Worm (Caenorhabditis elegans): ENCODE data around the gene srz-71.

The srz-71 gene

DNA sequence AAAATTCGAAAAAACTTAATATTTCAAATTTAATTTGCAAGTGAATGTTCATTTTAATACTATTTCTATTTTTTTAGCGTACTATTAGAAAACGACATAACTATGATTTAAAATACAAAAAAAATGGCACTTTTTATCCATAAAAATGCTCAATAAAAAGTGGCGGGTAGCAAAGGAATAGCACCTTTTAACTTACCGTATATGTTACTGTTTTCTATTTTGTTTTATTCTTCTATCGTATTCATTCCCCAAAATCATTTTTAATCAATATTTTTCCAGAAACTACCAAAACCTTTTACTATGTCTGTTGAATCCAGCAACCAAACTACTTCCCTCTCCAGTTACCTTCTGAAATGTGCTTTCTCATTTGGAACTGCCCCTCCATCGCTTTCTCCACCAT is 18.0 kb downstream of the srz-71 start, which contains the start of gene C35D6.4:
Gene C35D6.4 (plus strand): TSS at position 301 of the 400 bp plus-strand sequence.
- no peak for TF ChIP-seq unc-62 (GFP tag; optimal IDR thresholded peaks at IDR 0.05)

DNA sequence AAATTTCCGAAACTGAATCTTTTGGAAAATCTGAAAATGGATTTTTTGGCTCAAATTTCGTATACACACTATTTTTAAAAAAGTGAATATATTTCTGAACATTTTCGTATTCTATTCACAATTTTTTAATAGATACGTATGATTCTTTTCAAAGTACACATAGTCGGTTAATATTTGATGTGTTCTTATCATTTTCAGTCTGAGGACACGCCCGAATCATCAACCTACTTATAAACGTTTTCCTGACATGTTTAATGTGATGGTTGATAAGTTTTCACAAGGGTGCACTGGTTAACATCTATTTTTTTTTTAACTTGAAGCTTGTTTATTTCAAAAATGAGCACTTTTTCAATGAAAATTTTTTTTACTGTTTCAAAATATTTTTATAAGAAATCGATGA is 31.9 kb downstream of the srz-71 start:
- TF ChIP-seq unc-62 (GFP tag; optimal IDR thresholded peaks at IDR 0.05) = no peak

DNA sequence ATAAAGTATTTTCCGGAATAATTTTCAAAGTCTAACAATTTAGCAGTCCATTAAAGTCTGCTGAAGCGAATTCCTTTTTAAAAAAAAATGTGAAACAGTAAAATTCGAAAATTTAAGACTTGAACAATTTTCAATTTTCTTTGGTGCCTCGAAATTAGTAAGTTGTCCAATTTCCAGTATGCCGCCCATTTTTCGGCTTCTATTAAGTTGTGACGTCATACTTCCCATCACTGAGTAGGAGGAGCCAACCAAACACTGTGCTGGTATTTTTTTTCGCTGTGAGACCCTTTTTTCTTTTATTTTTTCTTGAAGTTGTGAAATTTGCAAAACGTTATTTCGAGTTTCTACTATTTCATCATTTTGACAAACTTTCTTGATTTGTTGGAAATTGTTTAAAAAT is 37.9 kb downstream of the srz-71 start:
- TF ChIP-seq unc-62 (GFP tag; optimal IDR thresholded peaks at IDR 0.05) = no peak

DNA sequence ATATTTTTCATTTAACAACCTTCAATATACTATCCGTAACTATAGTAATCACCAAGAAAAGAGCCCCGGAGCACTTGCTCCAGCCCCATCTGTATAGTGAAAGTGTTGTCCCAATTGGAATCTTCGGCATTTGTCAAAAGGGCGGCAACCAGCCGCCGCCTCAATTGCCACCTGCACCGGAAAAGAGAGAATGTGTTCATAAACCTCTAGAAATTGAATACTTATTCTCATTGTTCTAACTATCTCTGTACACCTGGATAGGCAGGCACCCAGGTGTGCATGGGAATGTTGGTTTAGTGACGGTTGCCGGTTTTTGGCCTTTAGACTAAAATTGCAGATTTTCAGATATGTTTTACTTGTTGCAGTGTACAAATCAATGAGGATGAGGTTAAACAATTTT is 45.3 kb downstream of the srz-71 start:
- TF ChIP-seq unc-62 (GFP tag; optimal IDR thresholded peaks at IDR 0.05) = no peak

DNA sequence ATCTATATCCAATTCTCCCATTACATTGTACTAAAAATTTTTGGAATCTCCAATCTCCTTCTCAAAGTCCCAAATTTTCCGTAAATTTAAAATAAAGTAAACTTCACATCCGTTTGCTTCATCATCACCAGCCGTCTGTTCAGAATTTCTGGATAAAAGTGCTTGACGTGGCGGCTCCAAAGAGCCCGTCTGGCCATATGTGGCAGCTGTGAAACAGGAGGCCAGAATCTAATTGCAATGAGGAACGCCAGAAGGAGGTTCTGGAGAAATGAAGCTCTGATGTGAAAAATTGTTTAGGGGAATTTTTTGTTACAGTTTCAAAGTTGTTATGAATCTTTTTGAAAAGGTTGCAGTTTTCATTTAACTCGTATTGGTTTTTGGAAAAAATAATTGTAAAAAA is 47.6 kb downstream of the srz-71 start:
- TF ChIP-seq unc-62 (GFP tag; optimal IDR thresholded peaks at IDR 0.05) = no peak

DNA sequence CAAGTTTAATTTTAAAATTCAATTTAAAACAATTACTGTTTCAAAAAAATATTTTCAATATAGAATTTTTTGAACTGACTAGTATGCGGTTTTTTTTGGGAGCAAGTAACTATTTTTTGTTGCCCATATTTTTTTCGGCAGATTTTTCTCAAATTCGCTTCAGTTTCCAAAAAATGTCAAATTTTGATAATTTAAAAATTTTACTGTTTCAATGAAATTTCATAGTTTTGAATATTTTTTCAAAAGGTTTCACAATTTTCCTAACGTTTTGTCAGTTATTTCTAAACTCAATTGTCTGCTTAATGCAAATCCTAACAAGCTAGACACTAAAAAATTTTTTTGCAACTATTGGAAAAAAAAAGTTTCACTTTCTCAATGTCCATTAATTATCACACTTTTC is 48.3 kb downstream of the srz-71 start:
- no peak for TF ChIP-seq unc-62 (GFP tag; optimal IDR thresholded peaks at IDR 0.05)

DNA sequence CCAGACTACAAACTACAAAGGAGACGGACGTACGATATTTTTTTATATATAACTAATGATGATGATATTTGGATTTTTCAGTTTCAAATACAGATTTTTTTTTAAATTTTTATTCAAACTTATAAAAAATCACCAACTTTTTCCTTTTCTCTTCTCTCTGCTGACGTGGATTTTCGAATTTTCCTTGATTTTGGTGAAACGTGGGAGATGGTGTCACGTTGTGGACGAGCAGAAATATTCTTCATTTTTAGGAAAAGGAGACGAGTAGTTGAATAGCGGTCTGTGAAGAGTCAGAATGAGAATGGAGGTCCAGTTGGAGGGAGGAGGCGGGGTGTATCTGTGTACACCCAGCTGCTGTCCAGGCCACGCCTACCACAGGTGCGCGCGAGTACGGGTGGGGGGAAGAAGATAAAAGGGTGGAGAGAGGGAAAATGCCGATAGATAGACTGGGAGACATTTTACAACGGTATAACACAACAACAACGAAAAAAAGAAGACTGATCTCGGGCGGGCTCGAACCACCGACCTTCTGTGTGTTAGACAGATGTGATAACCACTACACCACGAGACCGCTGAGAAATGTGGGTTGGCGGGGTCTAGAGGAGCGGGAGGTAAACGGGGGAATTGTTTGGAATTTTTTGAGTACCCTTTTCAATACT is 49.4 kb downstream of the srz-71 start, which contains the start of gene Y7A9D.1:
Gene Y7A9D.1 (minus strand): TSS at position 283 of the 659 bp plus-strand sequence.
- TF ChIP-seq unc-62 (GFP tag; optimal IDR thresholded peaks at IDR 0.05) = no peak
